ENCODE assay signal across 1 fruit fly cellular context in genomic region chr3L:16582678-16583315, dm6.
A peak's percentile ranks its signal among the peaks of the same experiment; 100 is the strongest.
TF ChIP-seq lines count a peak whose summit lies in the region.

Gene Rpn12 (plus strand): TSS chr3L:16583028.

TF ChIP-seq in whole organism, embryonic, 481 proteins besides CTCF, POLR2A, EP300 and RAD21 (continued from another document and continues in another):
- TF ChIP-seq Drgx (GFP tag; IDR thresholded peaks at IDR 0.05; lab: Robert Waterston, UW): no peak
- peak; percentile 17 for TF ChIP-seq CG7839 (tag; optimal IDR thresholded peaks at IDR 0.05; lab: Kevin White, UChicago)
- peak; percentile 40 for TF ChIP-seq CG9817 (tag; optimal IDR thresholded peaks at IDR 0.05; lab: Kevin White, UChicago)
- no peak for TF ChIP-seq GATAe (GFP tag; conservative IDR thresholded peaks at IDR 0.05; lab: Robert Waterston, UW)
- no peak for TF ChIP-seq Mad (GFP tag; optimal IDR thresholded peaks at IDR 0.05; lab: Kevin White, UChicago)
- no peak for TF ChIP-seq hth (optimal IDR thresholded peaks at IDR 0.05; lab: Kevin White, UChicago)
- TF ChIP-seq CG30403 (GFP tag; optimal IDR thresholded peaks at IDR 0.05; lab: Kevin White, UChicago): peak; percentile 43
- no peak for TF ChIP-seq ewg (GFP tag; optimal IDR thresholded peaks at IDR 0.05; lab: Kevin White, UChicago)
- TF ChIP-seq BEAF-32 (GFP tag; optimal IDR thresholded peaks at IDR 0.05; lab: Kevin White, UChicago): peak; percentile 79
- peak; percentile 40; the same call in 1 of the 2 replicates for TF ChIP-seq E2f2 (GFP tag; IDR thresholded peaks at IDR 0.05; lab: Robert Waterston, UW)
- no peak for TF ChIP-seq Trl (optimal IDR thresholded peaks at IDR 0.05; lab: Kevin White, UChicago)
- no peak for TF ChIP-seq Trl (GFP tag; optimal IDR thresholded peaks at IDR 0.05; lab: Kevin White, UChicago)
- TF ChIP-seq HLHmδ (GFP tag; optimal IDR thresholded peaks at IDR 0.05; lab: Kevin White, UChicago): no peak
- no peak for TF ChIP-seq aop (GFP tag; IDR thresholded peaks at IDR 0.05; lab: Robert Waterston, UW)
- peak; percentile 50 for TF ChIP-seq CG10267 (tag; optimal IDR thresholded peaks at IDR 0.05; lab: Kevin White, UChicago)
- TF ChIP-seq Scr (GFP tag; IDR thresholded peaks at IDR 0.05; lab: Robert Waterston, UW; ENCODE audit: partially characterized antibody): peak; percentile 85
- TF ChIP-seq CG9437 (GFP tag; optimal IDR thresholded peaks at IDR 0.05; lab: Kevin White, UChicago): no peak
- peak; percentile 65 for TF ChIP-seq Bteb2 (GFP tag; optimal IDR thresholded peaks at IDR 0.05; lab: Kevin White, UChicago)
- TF ChIP-seq Fer2 (tag; optimal IDR thresholded peaks at IDR 0.05; lab: Kevin White, UChicago): peak; percentile 5
- no peak for TF ChIP-seq zfh1 (GFP tag; IDR thresholded peaks at IDR 0.05; lab: Robert Waterston, UW)
- TF ChIP-seq inv (GFP tag; IDR thresholded peaks at IDR 0.05; lab: Robert Waterston, UW; ENCODE audit: partially characterized antibody): peak; percentile 51
- no peak for TF ChIP-seq gt (GFP tag; IDR thresholded peaks at IDR 0.05; lab: Robert Waterston, UW)
- no peak for TF ChIP-seq Ravus (GFP tag; IDR thresholded peaks at IDR 0.05; lab: Robert Waterston, UW)
- no peak for TF ChIP-seq jing (GFP tag; optimal IDR thresholded peaks at IDR 0.05; lab: Kevin White, UChicago)
- TF ChIP-seq NfI (GFP tag; optimal IDR thresholded peaks at IDR 0.05; lab: Kevin White, UChicago): peak; percentile 37
- TF ChIP-seq H2.0 (GFP tag; IDR thresholded peaks at IDR 0.05; lab: Robert Waterston, UW): no peak
- no peak for TF ChIP-seq CG17385 (GFP tag; optimal IDR thresholded peaks at IDR 0.05; lab: Kevin White, UChicago)
- TF ChIP-seq CG11093 (GFP tag; IDR thresholded peaks at IDR 0.05; lab: Robert Waterston, UW): no peak
- TF ChIP-seq Pdp1 (GFP tag; optimal IDR thresholded peaks at IDR 0.05; lab: Kevin White, UChicago): peak; percentile 9 to 26
- TF ChIP-seq Hr78 (GFP tag; optimal IDR thresholded peaks at IDR 0.05; lab: Kevin White, UChicago): no peak
- peak; percentile 35 for TF ChIP-seq Xbp1 (GFP tag; optimal IDR thresholded peaks at IDR 0.05; lab: Kevin White, UChicago)
- TF ChIP-seq gcm2 (GFP tag; optimal IDR thresholded peaks at IDR 0.05; lab: Kevin White, UChicago): no peak
- peak; percentile 38 for TF ChIP-seq CG14710 (tag; optimal IDR thresholded peaks at IDR 0.05; lab: Kevin White, UChicago)
- TF ChIP-seq CG10321 (GFP tag; IDR thresholded peaks at IDR 0.05; lab: Robert Waterston, UW): no peak
- no peak for TF ChIP-seq ems (GFP tag; optimal IDR thresholded peaks at IDR 0.05; lab: Kevin White, UChicago)
- TF ChIP-seq Sry-δ (GFP tag; optimal IDR thresholded peaks at IDR 0.05; lab: Kevin White, UChicago): peak; percentile 90
- no peak for TF ChIP-seq ro (GFP tag; IDR thresholded peaks at IDR 0.05; lab: Robert Waterston, UW)
- no peak for TF ChIP-seq CG1024 (GFP tag; IDR thresholded peaks at IDR 0.05; lab: Robert Waterston, UW)
- no peak for TF ChIP-seq Lpt (GFP tag; optimal IDR thresholded peaks at IDR 0.05; lab: Kevin White, UChicago)
- TF ChIP-seq chif (GFP tag; optimal IDR thresholded peaks at IDR 0.05; lab: Kevin White, UChicago): no peak
- no peak for TF ChIP-seq Ets65A (GFP tag; lab: Kevin White, UChicago)
- TF ChIP-seq CG6683 (GFP tag; optimal IDR thresholded peaks at IDR 0.05; lab: Kevin White, UChicago): no peak
- TF ChIP-seq CG4707 (GFP tag; optimal IDR thresholded peaks at IDR 0.05; lab: Kevin White, UChicago): no peak
- peak; percentile 26 for TF ChIP-seq Meics (GFP tag; optimal IDR thresholded peaks at IDR 0.05; lab: Kevin White, UChicago)
- TF ChIP-seq exex (tag; optimal IDR thresholded peaks at IDR 0.05; lab: Kevin White, UChicago): no peak
- TF ChIP-seq Hmx (GFP tag; optimal IDR thresholded peaks at IDR 0.05; lab: Kevin White, UChicago): no peak
- TF ChIP-seq Stat92E (GFP tag; optimal IDR thresholded peaks at IDR 0.05; lab: Kevin White, UChicago): no peak
- TF ChIP-seq Bgb (GFP tag; IDR thresholded peaks at IDR 0.05; lab: Robert Waterston, UW; ENCODE audit: partially characterized antibody): peak; percentile 81
- no peak for TF ChIP-seq Asciz (GFP tag; optimal IDR thresholded peaks at IDR 0.05; lab: Kevin White, UChicago)
- peak; percentile 43 for TF ChIP-seq CG12659 (GFP tag; optimal IDR thresholded peaks at IDR 0.05; lab: Kevin White, UChicago)
- no peak for TF ChIP-seq kni (GFP tag; optimal IDR thresholded peaks at IDR 0.05; lab: Kevin White, UChicago)
- no peak for TF ChIP-seq Elba2 (GFP tag; optimal IDR thresholded peaks at IDR 0.05; lab: Kevin White, UChicago)
- TF ChIP-seq trem (tag; optimal IDR thresholded peaks at IDR 0.05; lab: Kevin White, UChicago): peak; percentile 64
- TF ChIP-seq cato (GFP tag; optimal IDR thresholded peaks at IDR 0.05; lab: Kevin White, UChicago; ENCODE audit: borderline replicate concordance): no peak
- TF ChIP-seq Dad (GFP tag; optimal IDR thresholded peaks at IDR 0.05; lab: Kevin White, UChicago): no peak
- TF ChIP-seq CG7357 (GFP tag; IDR thresholded peaks at IDR 0.05; lab: Robert Waterston, UW): no peak
- TF ChIP-seq shn (GFP tag; optimal IDR thresholded peaks at IDR 0.05; lab: Kevin White, UChicago): no peak
- TF ChIP-seq CG18764 (GFP tag; optimal IDR thresholded peaks at IDR 0.05; lab: Kevin White, UChicago): no peak
- TF ChIP-seq run (tag; optimal IDR thresholded peaks at IDR 0.05; lab: Kevin White, UChicago): no peak
- TF ChIP-seq CG11398 (GFP tag; optimal IDR thresholded peaks at IDR 0.05; lab: Kevin White, UChicago): no peak
- peak; percentile 15 for TF ChIP-seq D19A (tag; optimal IDR thresholded peaks at IDR 0.05; lab: Kevin White, UChicago)
- TF ChIP-seq CG13424 (tag; optimal IDR thresholded peaks at IDR 0.05; lab: Kevin White, UChicago): peak; percentile 61
- TF ChIP-seq nom (GFP tag; optimal IDR thresholded peaks at IDR 0.05; lab: Kevin White, UChicago): no peak
- no peak for TF ChIP-seq kay (GFP tag; optimal IDR thresholded peaks at IDR 0.05; lab: Kevin White, UChicago)
- peak; percentile 15 to 31 for TF ChIP-seq dpn (GFP tag; optimal IDR thresholded peaks at IDR 0.05; lab: Kevin White, UChicago)
- no peak for TF ChIP-seq CG8388 (GFP tag; optimal IDR thresholded peaks at IDR 0.05; lab: Kevin White, UChicago)
- TF ChIP-seq Nf-YB (GFP tag; optimal IDR thresholded peaks at IDR 0.05; lab: Kevin White, UChicago): no peak
- TF ChIP-seq CG12391 (tag; optimal IDR thresholded peaks at IDR 0.05; lab: Kevin White, UChicago): peak; percentile 57
- peak; percentile 39 for TF ChIP-seq CG13775 (GFP tag; optimal IDR thresholded peaks at IDR 0.05; lab: Kevin White, UChicago)
- peak; percentile 65 for TF ChIP-seq CG2120 (GFP tag; optimal IDR thresholded peaks at IDR 0.05; lab: Kevin White, UChicago)
- TF ChIP-seq sob (GFP tag; IDR thresholded peaks at IDR 0.05; lab: Robert Waterston, UW): no peak
- no peak for TF ChIP-seq CG10366 (GFP tag; IDR thresholded peaks at IDR 0.05; lab: Robert Waterston, UW)
- TF ChIP-seq CG2712 (tag; optimal IDR thresholded peaks at IDR 0.05; lab: Kevin White, UChicago): peak; percentile 43
- peak; percentile 80 for TF ChIP-seq tna (GFP tag; IDR thresholded peaks at IDR 0.05; lab: Robert Waterston, UW; ENCODE audit: partially characterized antibody)
- peak; percentile 78 for TF ChIP-seq nerfin-2 (GFP tag; IDR thresholded peaks at IDR 0.05; lab: Robert Waterston, UW; ENCODE audit: partially characterized antibody)
- no peak for TF ChIP-seq wdn (GFP tag; IDR thresholded peaks at IDR 0.05; lab: Robert Waterston, UW)
- TF ChIP-seq CG2202 (tag; optimal IDR thresholded peaks at IDR 0.05; lab: Kevin White, UChicago): no peak
- TF ChIP-seq tap (tag; optimal IDR thresholded peaks at IDR 0.05; lab: Kevin White, UChicago): no peak
- no peak for TF ChIP-seq fd96Cb (tag; optimal IDR thresholded peaks at IDR 0.05; lab: Kevin White, UChicago)
- no peak for TF ChIP-seq Six4 (GFP tag; optimal IDR thresholded peaks at IDR 0.05; lab: Kevin White, UChicago)
- TF ChIP-seq CG15073 (GFP tag; optimal IDR thresholded peaks at IDR 0.05; lab: Kevin White, UChicago): no peak
- TF ChIP-seq gcm (GFP tag; optimal IDR thresholded peaks at IDR 0.05; lab: Kevin White, UChicago): no peak
- TF ChIP-seq CG34422 (GFP tag; IDR thresholded peaks at IDR 0.05; lab: Robert Waterston, UW): no peak
- peak; percentile 85 for TF ChIP-seq CG13287 (GFP tag; IDR thresholded peaks at IDR 0.05; lab: Robert Waterston, UW; ENCODE audit: partially characterized antibody)
- peak; percentile 88 for TF ChIP-seq Dll (GFP tag; IDR thresholded peaks at IDR 0.05; lab: Robert Waterston, UW; ENCODE audit: partially characterized antibody)
- TF ChIP-seq slp2 (GFP tag; optimal IDR thresholded peaks at IDR 0.05; lab: Kevin White, UChicago): peak; percentile 37
- TF ChIP-seq Gug (GFP tag; IDR thresholded peaks at IDR 0.05; lab: Robert Waterston, UW): no peak
- TF ChIP-seq disco-r (GFP tag; optimal IDR thresholded peaks at IDR 0.05; lab: Kevin White, UChicago): no peak
- no peak for TF ChIP-seq Mrtf (GFP tag; IDR thresholded peaks at IDR 0.05; lab: Robert Waterston, UW)
- no peak for TF ChIP-seq sqz (GFP tag; optimal IDR thresholded peaks at IDR 0.05; lab: Kevin White, UChicago)
- peak; percentile 29 for TF ChIP-seq zfh2 (GFP tag; optimal IDR thresholded peaks at IDR 0.05; lab: Kevin White, UChicago)
- TF ChIP-seq CG1603 (tag; optimal IDR thresholded peaks at IDR 0.05; lab: Kevin White, UChicago): peak; percentile 50
- TF ChIP-seq Dip2 (GFP tag; IDR thresholded peaks at IDR 0.05; lab: Robert Waterston, UW): no peak
- TF ChIP-seq nmo (GFP tag; optimal IDR thresholded peaks at IDR 0.05; lab: Kevin White, UChicago): peak; percentile 52
- TF ChIP-seq CG3163 (GFP tag; optimal IDR thresholded peaks at IDR 0.05; lab: Kevin White, UChicago): no peak
- TF ChIP-seq CG8478 (optimal IDR thresholded peaks at IDR 0.05; lab: Kevin White, UChicago): no peak
- TF ChIP-seq CG11723 (GFP tag; optimal IDR thresholded peaks at IDR 0.05; lab: Kevin White, UChicago): no peak
- TF ChIP-seq CG4404 (GFP tag; IDR thresholded peaks at IDR 0.05; lab: Robert Waterston, UW): no peak
- no peak for TF ChIP-seq corto (GFP tag; optimal IDR thresholded peaks at IDR 0.05; lab: Kevin White, UChicago)
- TF ChIP-seq CG18262 (tag; optimal IDR thresholded peaks at IDR 0.05; lab: Kevin White, UChicago): peak; percentile 43
- peak; percentile 82 for TF ChIP-seq hbn (GFP tag; IDR thresholded peaks at IDR 0.05; lab: Robert Waterston, UW; ENCODE audit: partially characterized antibody)
- TF ChIP-seq pan (optimal IDR thresholded peaks at IDR 0.05; lab: Kevin White, UChicago): no peak
- peak in 1 of 2 experiments; percentile 50 for TF ChIP-seq pan (GFP tag; optimal IDR thresholded peaks at IDR 0.05 in 1 of 2, IDR thresholded peaks at IDR 0.05 in 1 of 2)
- TF ChIP-seq CG14014 (GFP tag; IDR thresholded peaks at IDR 0.05; lab: Robert Waterston, UW): no peak; the same call in 1 of the 2 replicates
- TF ChIP-seq Rfx (GFP tag; IDR thresholded peaks at IDR 0.05; lab: Robert Waterston, UW): peak; percentile 61
- TF ChIP-seq lbe (GFP tag; optimal IDR thresholded peaks at IDR 0.05; lab: Kevin White, UChicago): peak; percentile 27
- no peak for TF ChIP-seq ara (GFP tag; IDR thresholded peaks at IDR 0.05; lab: Robert Waterston, UW)
- peak; percentile 72; the same call in 1 of the 2 replicates for TF ChIP-seq CG2129 (GFP tag; IDR thresholded peaks at IDR 0.05; lab: Robert Waterston, UW; ENCODE audit: partially characterized antibody)
- no peak for TF ChIP-seq danr (GFP tag; IDR thresholded peaks at IDR 0.05; lab: Robert Waterston, UW)
- TF ChIP-seq B-H2 (GFP tag; optimal IDR thresholded peaks at IDR 0.05; lab: Kevin White, UChicago): peak; percentile 34
- peak; percentile 89 for TF ChIP-seq HLH4C (GFP tag; IDR thresholded peaks at IDR 0.05; lab: Robert Waterston, UW; ENCODE audit: partially characterized antibody)
- no peak for TF ChIP-seq D19B (GFP tag; optimal IDR thresholded peaks at IDR 0.05; lab: Kevin White, UChicago)
- TF ChIP-seq chn (GFP tag; optimal IDR thresholded peaks at IDR 0.05; lab: Kevin White, UChicago): no peak
- no peak for TF ChIP-seq mirr (GFP tag; optimal IDR thresholded peaks at IDR 0.05; lab: Kevin White, UChicago)
- TF ChIP-seq CG8281 (tag; optimal IDR thresholded peaks at IDR 0.05; lab: Kevin White, UChicago): no peak
- TF ChIP-seq CG2678 (tag; optimal IDR thresholded peaks at IDR 0.05; lab: Kevin White, UChicago): peak; percentile 49
- TF ChIP-seq unpg (GFP tag; optimal IDR thresholded peaks at IDR 0.05; lab: Kevin White, UChicago): peak; percentile 20
- no peak for TF ChIP-seq ATbp (GFP tag; optimal IDR thresholded peaks at IDR 0.05; lab: Kevin White, UChicago)
- TF ChIP-seq croc (GFP tag; conservative IDR thresholded peaks at IDR 0.05; lab: Robert Waterston, UW): no peak
- TF ChIP-seq CG16779 (GFP tag; IDR thresholded peaks at IDR 0.05; lab: Robert Waterston, UW): no peak
- TF ChIP-seq zen2 (GFP tag; IDR thresholded peaks at IDR 0.05; lab: Robert Waterston, UW; ENCODE audit: partially characterized antibody): peak; percentile 80
- TF ChIP-seq CG9727 (GFP tag; optimal IDR thresholded peaks at IDR 0.05; lab: Kevin White, UChicago): peak; percentile 4
- TF ChIP-seq sens (GFP tag; lab: Kevin White, UChicago): peak; percentile 93
- TF ChIP-seq so (GFP tag; IDR thresholded peaks at IDR 0.05; lab: Robert Waterston, UW): no peak
- no peak for TF ChIP-seq Vsx1 (GFP tag; optimal IDR thresholded peaks at IDR 0.05; lab: Kevin White, UChicago)
- TF ChIP-seq Rx (GFP tag; IDR thresholded peaks at IDR 0.05; lab: Robert Waterston, UW): no peak
- TF ChIP-seq CG8290 (GFP tag; optimal IDR thresholded peaks at IDR 0.05; lab: Kevin White, UChicago): peak; percentile 28
- TF ChIP-seq CG8290 (tag; optimal IDR thresholded peaks at IDR 0.05; lab: Kevin White, UChicago): peak in 1 of 2 experiments; percentile 52
- no peak; the same call in 1 of the 2 replicates for TF ChIP-seq Atf6 (GFP tag; IDR thresholded peaks at IDR 0.05; lab: Robert Waterston, UW)
- TF ChIP-seq CG1529 (GFP tag; optimal IDR thresholded peaks at IDR 0.05; lab: Kevin White, UChicago): no peak
- peak; percentile 48 for TF ChIP-seq pho (GFP tag; optimal IDR thresholded peaks at IDR 0.05; lab: Kevin White, UChicago)
- peak; percentile 83 for TF ChIP-seq unc-4 (GFP tag; IDR thresholded peaks at IDR 0.05; lab: Robert Waterston, UW; ENCODE audit: partially characterized antibody)
- 0 out of 2 replicates have a peak, but pooled peaks have one; percentile 21 for TF ChIP-seq rib (GFP tag; IDR thresholded peaks at IDR 0.05; lab: Robert Waterston, UW)
- TF ChIP-seq CG3847 (GFP tag; IDR thresholded peaks at IDR 0.05; lab: Robert Waterston, UW): peak; percentile 14; the same call in 1 of the 2 replicates
- no peak for TF ChIP-seq CG33213 (GFP tag; optimal IDR thresholded peaks at IDR 0.05; lab: Kevin White, UChicago)
